Fruit fly (Drosophila melanogaster) whole organism, pupa: Measurements from ENCODE around the gene Sgs5bis.

Experiments used
- CG10348 ChIP-seq: fragments of 200-800 bp; sonication (Bioruptor generic); IDR thresholded peaks from 2 replicates; pipeline ENCODE4 v1.3.6; 2022; ENCODE audit warnings: missing biosample characterization, missing genetic modification characterization
- CG12605 ChIP-seq: fragments of 200-800 bp; sonication (Bioruptor generic); IDR thresholded peaks from 2 replicates; pipeline ENCODE4 v1.3.6; 2022; ENCODE audit warnings: missing biosample characterization, missing genetic modification characterization
- CG13204 ChIP-seq: fragments of 200-800 bp; sonication (Bioruptor generic); optimal IDR thresholded peaks from 2 replicates; lab custom pipeline; 2018; ENCODE audit warnings: missing biosample characterization, mild to moderate bottlenecking, missing genetic modification characterization, moderate library complexity
- CG14655 ChIP-seq: fragments of 200-800 bp; sonication (Bioruptor generic); optimal IDR thresholded peaks from 3 replicates; lab custom pipeline; 2017; ENCODE audit warnings: mild to moderate bottlenecking, missing biosample characterization, missing genetic modification reagents, missing genetic modification characterization
- CG15710 ChIP-seq: fragments of 200-800 bp; sonication (Bioruptor generic); optimal IDR thresholded peaks from 2 replicates; lab custom pipeline; 2018; ENCODE audit warnings: missing biosample characterization, mild to moderate bottlenecking, missing genetic modification characterization, moderate library complexity
- CG17806 ChIP-seq: fragments of 200-800 bp; sonication (Bioruptor generic); optimal IDR thresholded peaks from 2 replicates; lab custom pipeline; 2018; ENCODE audit warnings: missing biosample characterization, mild to moderate bottlenecking, missing genetic modification characterization, moderate library complexity
- CG32121 ChIP-seq: fragments of 200-800 bp; sonication (Bioruptor generic); IDR thresholded peaks from 2 replicates; pipeline ENCODE4 v1.3.6; 2022; ENCODE audit warnings: missing biosample characterization, missing genetic modification characterization
- CG34367 ChIP-seq: fragments of 200-800 bp; sonication (Bioruptor generic); optimal IDR thresholded peaks from 2 replicates; lab custom pipeline; 2018; ENCODE audit warnings: missing biosample characterization, mild to moderate bottlenecking, missing genetic modification characterization
- CG4496 ChIP-seq: fragments of 200-800 bp; sonication (Bioruptor generic); IDR thresholded peaks from 3 replicates; pipeline ENCODE4 v1.3.6; 2022; ENCODE audit warnings: missing biosample characterization, missing genetic modification characterization
- CG8159 ChIP-seq: fragments of 200-800 bp; sonication (Bioruptor generic); optimal IDR thresholded peaks from 3 replicates; lab custom pipeline; 2018; ENCODE audit warnings: missing biosample characterization, mild to moderate bottlenecking, missing genetic modification characterization, moderate library complexity
- CG8301 ChIP-seq: fragments of 200-800 bp; sonication (Bioruptor generic); optimal IDR thresholded peaks from 2 replicates; lab custom pipeline; 2018; ENCODE audit warnings: missing biosample characterization, mild to moderate bottlenecking, missing genetic modification characterization
- CG9948 ChIP-seq: fragments of 200-800 bp; sonication (Bioruptor generic); optimal IDR thresholded peaks from 2 replicates; lab custom pipeline; 2018; ENCODE audit warnings: missing biosample characterization, mild to moderate bottlenecking, missing genetic modification characterization, moderate library complexity
- D1 ChIP-seq: fragments of 200-800 bp; sonication (Bioruptor generic); optimal IDR thresholded peaks from 2 replicates; lab custom pipeline; 2018; ENCODE audit warnings: missing biosample characterization, mild to moderate bottlenecking, missing genetic modification characterization, moderate library complexity
- EcR ChIP-seq: fragments of 200-800 bp; sonication (Bioruptor generic); optimal IDR thresholded peaks from 3 replicates; lab custom pipeline; 2019; ENCODE audit warnings: missing biosample characterization, missing genetic modification characterization, mild to moderate bottlenecking, moderate library complexity, missing genetic modification reagents
- Ets98B ChIP-seq: fragments of 200-800 bp; sonication (Bioruptor generic); IDR thresholded peaks from 2 replicates; pipeline ENCODE4 v1.3.6; 2022; ENCODE audit warnings: missing biosample characterization, missing genetic modification characterization
- Pif1A ChIP-seq: fragments of 200-800 bp; sonication (Bioruptor generic); optimal IDR thresholded peaks from 3 replicates; lab custom pipeline; 2016; ENCODE audit warnings: missing biosample characterization, missing genetic modification characterization
- Pif1B ChIP-seq: fragments of 200-800 bp; sonication (Bioruptor generic); optimal IDR thresholded peaks from 3 replicates; lab custom pipeline; 2016; ENCODE audit warnings: missing biosample characterization, missing genetic modification characterization
- Snoo ChIP-seq: fragments of 200-800 bp; sonication (Bioruptor generic); optimal IDR thresholded peaks from 3 replicates; lab custom pipeline; 2017; ENCODE audit warnings: missing biosample characterization, mild to moderate bottlenecking, missing genetic modification characterization, inconsistent platforms
- fd96Ca ChIP-seq: fragments of 200-800 bp; sonication (Bioruptor generic); IDR thresholded peaks from 3 replicates; pipeline ENCODE4 v1.3.6; 2022; ENCODE audit warnings: missing biosample characterization, missing genetic modification characterization
- gl ChIP-seq: fragments of 200-800 bp; sonication (Bioruptor generic); optimal IDR thresholded peaks from 2 replicates; lab custom pipeline; 2018; ENCODE audit warnings: missing biosample characterization, mild to moderate bottlenecking, missing genetic modification characterization
- rn ChIP-seq: fragments of 200-800 bp; sonication (Bioruptor generic); IDR thresholded peaks from 2 replicates; pipeline ENCODE4 v1.3.6; 2022; ENCODE audit warnings: missing biosample characterization, missing genetic modification characterization

Sgs5bis gene

dm6 chr3R:17604198-17604879, 10.2 kb downstream of the Sgs5bis start:
- TF ChIP-seq rn (GFP tag; lab: Robert Waterston, UW), result no peak
- no peak for TF ChIP-seq Snoo (tag; lab: Kevin White, UChicago)
- TF ChIP-seq CG9948 (tag; lab: Kevin White, UChicago), result no peak
- TF ChIP-seq CG8159 (tag; lab: Kevin White, UChicago), result peak; percentile 82
- no peak for TF ChIP-seq fd96Ca (GFP tag; lab: Robert Waterston, UW)
- TF ChIP-seq gl (tag; lab: Kevin White, UChicago), result no peak
- TF ChIP-seq CG32121 (GFP tag; lab: Robert Waterston, UW), result no peak
- no peak for TF ChIP-seq CG8301 (tag; lab: Kevin White, UChicago)
- TF ChIP-seq D1 (tag; lab: Kevin White, UChicago), result no peak
- TF ChIP-seq CG34367 (tag; lab: Kevin White, UChicago), result peak; percentile 33
- TF ChIP-seq Ets98B (GFP tag; lab: Robert Waterston, UW), result no peak
- peak; percentile 1 for TF ChIP-seq Pif1B (GFP tag; lab: Kevin White, UChicago)
- TF ChIP-seq CG10348 (GFP tag; lab: Robert Waterston, UW), result no peak
- TF ChIP-seq CG12605 (GFP tag; lab: Robert Waterston, UW), result no peak
- no peak for TF ChIP-seq CG4496 (GFP tag; lab: Robert Waterston, UW)
- peak; percentile 31 for TF ChIP-seq Pif1A (GFP tag; lab: Kevin White, UChicago)
- peak; percentile 72 for TF ChIP-seq CG15710 (tag; lab: Kevin White, UChicago)
- peak; percentile 61 for TF ChIP-seq CG17806 (tag; lab: Kevin White, UChicago)
- TF ChIP-seq CG14655, result peak; percentile 73
- peak; percentile 79 for TF ChIP-seq CG13204
- TF ChIP-seq EcR (GFP tag; lab: Kevin White, UChicago), result no peak

DNA sequence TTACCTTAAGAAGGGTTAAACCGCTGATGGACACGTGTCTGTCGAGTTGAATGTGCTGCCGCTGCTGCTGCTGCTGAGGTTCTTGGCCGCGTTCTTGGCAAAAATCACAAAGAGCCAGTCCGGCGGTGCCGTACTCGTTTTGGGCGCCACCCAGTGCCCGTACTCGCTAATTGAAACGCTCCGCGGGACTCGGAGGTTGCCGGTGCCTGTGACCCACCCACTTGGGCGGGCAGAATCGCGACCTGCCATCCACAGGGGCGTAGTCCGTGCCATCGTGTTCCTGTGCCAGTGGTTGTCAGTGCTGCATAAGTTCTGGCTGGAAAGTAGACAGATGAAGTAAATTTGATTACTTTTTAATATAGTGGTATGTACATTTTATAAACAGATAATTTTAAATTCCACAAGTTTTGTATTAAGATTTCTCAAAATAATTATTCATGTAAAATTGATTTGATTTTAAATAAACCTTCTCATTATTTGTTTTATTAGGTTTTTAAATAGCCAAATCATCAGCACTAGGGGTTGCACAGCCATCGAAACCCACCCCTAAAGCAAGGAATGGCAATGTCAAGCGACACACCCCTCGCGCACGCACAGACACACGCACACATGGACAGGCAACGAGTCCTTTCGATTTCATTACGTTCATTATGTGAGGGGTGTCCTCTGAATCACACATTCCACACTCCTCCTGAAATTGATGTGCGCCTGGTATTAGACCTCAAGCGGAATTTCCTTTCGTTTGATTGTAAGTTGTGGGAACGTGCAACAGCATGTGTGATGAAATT, 10.9 kb downstream of the Sgs5bis start:
- TF ChIP-seq Pif1A (GFP tag; lab: Kevin White, UChicago) (peak; percentile 4), CG13204 (peak; percentile 66), EcR (GFP tag; lab: Kevin White, UChicago) (peak; percentile 50), CG8159 (tag; lab: Kevin White, UChicago) (peak; percentile 15), Ets98B (GFP tag; lab: Robert Waterston, UW) (no peak), CG4496 (GFP tag; lab: Robert Waterston, UW) (0 out of 3 replicates have a peak, but pooled peaks have one; percentile 24)

DNA sequence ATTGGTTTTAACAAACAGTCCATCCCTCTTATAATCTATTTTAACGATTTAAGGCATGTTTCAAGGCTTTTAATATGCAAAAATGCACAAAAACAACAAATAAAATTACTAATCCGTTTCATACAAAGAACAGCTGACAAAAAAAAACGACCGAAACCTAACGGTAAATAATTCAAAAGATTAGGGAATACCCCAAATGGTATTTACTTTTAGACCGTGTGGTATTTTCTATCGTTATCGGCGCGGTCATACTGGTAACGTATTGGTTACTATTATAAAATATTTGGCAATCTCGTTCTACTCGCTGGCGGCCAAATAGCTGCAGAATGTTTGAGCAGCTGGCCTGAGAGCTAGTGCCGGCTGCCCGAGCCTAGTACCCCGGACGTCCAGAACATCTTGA, 11.7 kb downstream of the Sgs5bis start, which contains the start of gene sll:
Gene sll, plus strand, starts transcription at position 235 of the 400 bp plus-strand sequence.
- TF ChIP-seq CG4496 (GFP tag; lab: Robert Waterston, UW) (peak; percentile 9; the same call in 1 of the 3 replicates), CG34367 (tag; lab: Kevin White, UChicago) (no peak)

DNA sequence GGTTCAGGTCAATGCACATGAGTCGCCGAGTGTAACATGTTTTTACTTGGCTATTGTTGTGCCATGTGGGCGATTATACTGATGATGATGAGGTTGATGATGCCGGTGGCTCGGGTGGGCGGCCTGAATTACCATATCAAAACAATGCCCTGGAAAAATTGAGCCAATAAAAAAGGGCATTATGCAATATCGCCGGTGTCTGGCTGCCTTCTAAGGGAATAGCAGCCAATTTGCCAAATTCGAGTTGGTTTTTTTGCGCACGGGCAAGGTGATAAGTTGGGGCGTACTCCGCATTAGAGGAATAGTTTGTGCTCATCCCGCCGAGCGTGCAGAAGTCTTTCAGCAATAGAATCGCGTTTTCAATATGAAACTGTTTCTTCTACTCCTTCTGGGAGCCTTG, 14.9 kb downstream of the Sgs5bis start, which contains the start of gene CG14329:
Gene CG14329, plus strand, starts transcription at position 301 of the 400 bp plus-strand sequence.
- TF ChIP-seq CG34367 (tag; lab: Kevin White, UChicago), result no peak
- TF ChIP-seq CG8159 (tag; lab: Kevin White, UChicago), result no peak
- TF ChIP-seq, all 21 proteins: peak for 0

- TF ChIP-seq Ets98B (GFP tag; lab: Robert Waterston, UW) (no peak), CG8301 (tag; lab: Kevin White, UChicago) (no peak), CG9948 (tag; lab: Kevin White, UChicago) (no peak), fd96Ca (GFP tag; lab: Robert Waterston, UW) (no peak), CG4496 (GFP tag; lab: Robert Waterston, UW) (no peak), rn (GFP tag; lab: Robert Waterston, UW) (no peak), CG14655 (no peak), gl (tag; lab: Kevin White, UChicago) (no peak), CG12605 (GFP tag; lab: Robert Waterston, UW) (no peak), CG32121 (GFP tag; lab: Robert Waterston, UW) (no peak), Snoo (tag; lab: Kevin White, UChicago) (no peak), CG34367 (tag; lab: Kevin White, UChicago) (no peak)
Observed at dm6 chr3R:17611411-17611810, 17.2 kb downstream of the Sgs5bis start, which contains the start of gene Edg91. Gene Edg91 (minus strand): TSS chr3R:17611511.

- TF ChIP-seq CG4496 (GFP tag; lab: Robert Waterston, UW) (no peak), CG13204 (no peak), Pif1A (GFP tag; lab: Kevin White, UChicago) (no peak), CG10348 (GFP tag; lab: Robert Waterston, UW) (no peak), CG15710 (tag; lab: Kevin White, UChicago) (no peak), CG9948 (tag; lab: Kevin White, UChicago) (no peak), CG17806 (tag; lab: Kevin White, UChicago) (no peak), rn (GFP tag; lab: Robert Waterston, UW) (no peak), D1 (tag; lab: Kevin White, UChicago) (no peak), CG12605 (GFP tag; lab: Robert Waterston, UW) (no peak)
Observed at dm6 chr3R:17611836-17612235, 17.6 kb downstream of the Sgs5bis start.
